Fruit fly (Drosophila melanogaster) whole organism: ENCODE measurements around the gene ebo.

Source experiments
- CG8478 ChIP-seq: fragments of >200 bp; optimal IDR thresholded peaks from 2 replicates; lab custom pipeline; 2018; ENCODE audit warnings: inconsistent platforms
- EcR ChIP-seq, 2 experiments: fragments of >200 bp; optimal IDR thresholded peaks; 2 replicates each; lab custom pipeline; 2017; ENCODE audit warnings: missing biosample characterization in 2 of 2, missing genetic modification characterization in 2 of 2, missing genetic modification reagents in 2 of 2
- pan ChIP-seq: fragments of >200 bp; optimal IDR thresholded peaks from 2 replicates; lab custom pipeline; 2017
- psq ChIP-seq: fragments of >200 bp; optimal IDR thresholded peaks from 2 replicates; lab custom pipeline; 2017
- usp ChIP-seq: fragments of >200 bp; optimal IDR thresholded peaks from 2 replicates; lab custom pipeline; 2017; ENCODE audit warnings: missing biosample characterization, missing genetic modification characterization, mixed read lengths

dm6 chrX:498924-499588 lies 22.7 kb upstream of the ebo start:
- TF ChIP-seq psq (lab: Kevin White, UChicago) (no peak), CG8478 (lab: Kevin White, UChicago) (no peak), usp (GFP tag; lab: Kevin White, UChicago) (no peak), pan (lab: Kevin White, UChicago) (no peak), EcR (GFP tag; optimal IDR thresholded peaks at IDR 0.05; lab: Kevin White, UChicago) (no peak)
